Worm (Caenorhabditis elegans): ENCODE results near the gene K01A2.10.
"Not testable (repeated sequence)": the region's sequence is repeated elsewhere in the genome, so short reads cannot be mapped to it uniquely, and the experiment has no call there.

- TF ChIP-seq ceh-13 (GFP tag; optimal IDR thresholded peaks at IDR 0.05); hmg-4 (GFP tag; optimal IDR thresholded peaks at IDR 0.05); F13C5.2 (tag; optimal IDR thresholded peaks at IDR 0.05); flt-1 (GFP tag; IDR thresholded peaks at IDR 0.05); tra-4 (tag; optimal IDR thresholded peaks at IDR 0.05); ama-1 (optimal IDR thresholded peaks at IDR 0.05); aly-1 (tag; optimal IDR thresholded peaks at IDR 0.05); pes-1 (GFP tag; IDR thresholded peaks at IDR 0.05); ceh-36 (tag; optimal IDR thresholded peaks at IDR 0.05); sea-1 (GFP tag; conservative IDR thresholded peaks at IDR 0.05); scrt-1 (GFP tag; IDR thresholded peaks at IDR 0.05); B0310.2 (tag; optimal IDR thresholded peaks at IDR 0.05): not testable (repeated sequence)
These were observed 10.8 kb downstream of the K01A2.10 start, which contains the start of gene mps-2 for ce11 chrII:312110-312509.
